Fruit fly (Drosophila melanogaster): Measurements from ENCODE around the gene Srrm1.
A peak's percentile ranks its signal among the peaks of the same experiment; 100 is the strongest.

The Srrm1 gene

dm6 chr3L:13017803-13018324 lies 18.8 kb upstream of the Srrm1 start, which contains the start of the genes mRpL20 and Icmt (continued):
- TF ChIP-seq CG4360 (GFP tag; IDR thresholded peaks at IDR 0.05) (peak; percentile 79), CG31441 (GFP tag; IDR thresholded peaks at IDR 0.05) (peak; percentile 95), abd-A (tag; optimal IDR thresholded peaks at IDR 0.05) (no peak), NC2β (GFP tag; optimal IDR thresholded peaks at IDR 0.05) (no peak), D19B (GFP tag; optimal IDR thresholded peaks at IDR 0.05) (peak; percentile 72), fd102C (GFP tag; optimal IDR thresholded peaks at IDR 0.05) (no peak), ranshi (GFP tag; IDR thresholded peaks at IDR 0.05) (peak; percentile 96), mam (GFP tag; optimal IDR thresholded peaks at IDR 0.05) (peak; percentile 69), tx (GFP tag; optimal IDR thresholded peaks at IDR 0.05) (peak; percentile 41), Kr (GFP tag; optimal IDR thresholded peaks at IDR 0.05) (no peak), emc (GFP tag; optimal IDR thresholded peaks at IDR 0.05) (no peak), CG33213 (GFP tag; optimal IDR thresholded peaks at IDR 0.05) (peak; percentile 20), Dll (GFP tag; IDR thresholded peaks at IDR 0.05; ENCODE audit: partially characterized antibody) (peak; percentile 81), fu2 (GFP tag; optimal IDR thresholded peaks at IDR 0.05) (no peak), CG30020 (tag; optimal IDR thresholded peaks at IDR 0.05) (peak; percentile 71), Opbp (GFP tag; IDR thresholded peaks at IDR 0.05; ENCODE audit: partially characterized antibody) (peak; percentile 41), Hr78 (GFP tag; optimal IDR thresholded peaks at IDR 0.05) (peak in 1 of 2 experiments; percentile 60), Atf-2 (GFP tag; optimal IDR thresholded peaks at IDR 0.05) (peak; percentile 25), B-H1 (GFP tag; IDR thresholded peaks at IDR 0.05) (peak; percentile 90), gce (GFP tag; IDR thresholded peaks at IDR 0.05) (peak; percentile 90; the same call in 2 of the 3 replicates), shn (GFP tag; optimal IDR thresholded peaks at IDR 0.05) (no peak), CG11456 (GFP tag; IDR thresholded peaks at IDR 0.05) (peak; percentile 96), CG11504 (tag; optimal IDR thresholded peaks at IDR 0.05) (peak; percentile 91), CG17612 (GFP tag; IDR thresholded peaks at IDR 0.05) (peak; percentile 96), CG8924 (tag; optimal IDR thresholded peaks at IDR 0.05) (peak; percentile 93), Camta (GFP tag; optimal IDR thresholded peaks at IDR 0.05) (no peak), Atf3 (GFP tag; optimal IDR thresholded peaks at IDR 0.05) (peak; percentile 10), CG6683 (GFP tag; optimal IDR thresholded peaks at IDR 0.05) (peak; percentile 69), Stat92E (GFP tag; optimal IDR thresholded peaks at IDR 0.05) (peak in 1 of 3 experiments; percentile 82), stc (GFP tag; IDR thresholded peaks at IDR 0.05) (peak; percentile 96), corto (GFP tag; optimal IDR thresholded peaks at IDR 0.05) (peak; percentile 52), CG16779 (GFP tag; IDR thresholded peaks at IDR 0.05) (peak; percentile 89), pfk (GFP tag; optimal IDR thresholded peaks at IDR 0.05) (no peak), ham (GFP tag; IDR thresholded peaks at IDR 0.05) (peak; percentile 90), CG4820 (GFP tag; optimal IDR thresholded peaks at IDR 0.05) (peak; percentile 72), Fer2 (tag; optimal IDR thresholded peaks at IDR 0.05) (peak; percentile 60), CG12769 (tag; optimal IDR thresholded peaks at IDR 0.05) (peak; percentile 84), dati (GFP tag; IDR thresholded peaks at IDR 0.05) (peak; percentile 89), unc-4 (GFP tag; IDR thresholded peaks at IDR 0.05; ENCODE audit: partially characterized antibody) (peak; percentile 79), nerfin-2 (GFP tag; IDR thresholded peaks at IDR 0.05; ENCODE audit: partially characterized antibody) (peak; percentile 92), her (GFP tag; optimal IDR thresholded peaks at IDR 0.05) (no peak), CG11696 (GFP tag; IDR thresholded peaks at IDR 0.05) (peak; percentile 87), CG7786 (GFP tag; optimal IDR thresholded peaks at IDR 0.05) (peak; percentile 33), oc (tag; optimal IDR thresholded peaks at IDR 0.05) (peak; percentile 96), CG6791 (GFP tag; IDR thresholded peaks at IDR 0.05; ENCODE audit: partially characterized antibody) (peak; percentile 77), CG8478 (optimal IDR thresholded peaks at IDR 0.05) (no peak), CG16815 (GFP tag; optimal IDR thresholded peaks at IDR 0.05) (peak; percentile 88), grau (tag; optimal IDR thresholded peaks at IDR 0.05) (peak; percentile 100), otp (GFP tag; IDR thresholded peaks at IDR 0.05) (no peak; the same call in none of the 3 replicates), Jarid2 (GFP tag; optimal IDR thresholded peaks at IDR 0.05) (peak; percentile 27)
